Worm (Caenorhabditis elegans) whole organism, young adult: Measurements from ENCODE around the gene Y49F6B.2.

Experiments used
- ama-1 ChIP-seq, 3 experiments: fragments of 150-350 bp in 1 of 3; sonication (generic microtip) in 2 of 3; optimal IDR thresholded peaks; 2 replicates each; lab custom pipeline; 2014 to 2018; ENCODE audit warnings: missing biosample characterization in 2 of 3, missing genetic modification characterization in 2 of 3, missing genetic modification reagents in 2 of 3
- mes-4 ChIP-seq: sonication (generic microtip); optimal IDR thresholded peaks from 2 replicates; lab custom pipeline; 2016; ENCODE audit warnings: missing genotype, missing genetic modification characterization, missing compliant biosample characterization

ce11 chrII:3540151-3540550 is 37.4 kb downstream of the Y49F6B.2 start:
- TF ChIP-seq ama-1 (optimal IDR thresholded peaks at IDR 0.05; lab: Kevin White, UChicago) (no peak), ama-1 (GFP tag; optimal IDR thresholded peaks at IDR 0.05; lab: Kevin White, UChicago) (no peak), mes-4 (no peak)
